Worm (Caenorhabditis elegans) whole organism, young adult: ENCODE data around the gene R151.8.

Source experiments
- B0035.1 ChIP-seq: sonication (generic microtip); optimal IDR thresholded peaks from 2 replicates; lab custom pipeline; 2016; ENCODE audit warnings: missing genetic modification characterization, mild to moderate bottlenecking, missing compliant biosample characterization, missing genotype, missing genetic modification reagents
- D2030.7 ChIP-seq: fragments of 200-800 bp; sonication (Bioruptor generic); IDR thresholded peaks from 2 replicates; pipeline ENCODE4 v1.3.6; 2022; ENCODE audit warnings: missing genetic modification reagents, missing genetic modification characterization, missing compliant biosample characterization
- F23B12.7 ChIP-seq: sonication (generic microtip); optimal IDR thresholded peaks from 2 replicates; lab custom pipeline; 2017; ENCODE audit warnings: missing genetic modification characterization, mild to moderate bottlenecking, missing compliant biosample characterization, antibody characterized with exemption, moderate library complexity; ENCODE audit not compliant: insufficient read depth
- F33H1.4 ChIP-seq: fragments of 200-800 bp; sonication (Bioruptor generic); IDR thresholded peaks from 2 replicates; pipeline ENCODE4 v1.3.6; 2022; ENCODE audit warnings: missing genetic modification reagents, missing genetic modification characterization, missing compliant biosample characterization
- F37B4.10 ChIP-seq: fragments of 200-800 bp; sonication (Bioruptor generic); IDR thresholded peaks from 2 replicates; pipeline ENCODE4 v1.3.6; 2022; ENCODE audit warnings: missing genetic modification characterization, missing compliant biosample characterization
- F52B5.7 ChIP-seq: sonication (generic microtip); optimal IDR thresholded peaks from 2 replicates; lab custom pipeline; 2016; ENCODE audit warnings: mild to moderate bottlenecking, missing genetic modification characterization, missing compliant biosample characterization
- F55B11.4 ChIP-seq: sonication (generic microtip); optimal IDR thresholded peaks from 2 replicates; lab custom pipeline; 2016; ENCODE audit warnings: missing compliant biosample characterization, missing genetic modification characterization, borderline replicate concordance; ENCODE audit not compliant: insufficient read depth
- F57C9.4 ChIP-seq: sonication (generic microtip); optimal IDR thresholded peaks from 2 replicates; lab custom pipeline; 2017; ENCODE audit warnings: mild to moderate bottlenecking, missing genetic modification characterization, missing compliant biosample characterization
- K12H6.12 ChIP-seq: fragments of 200-800 bp; sonication (Bioruptor generic); optimal IDR thresholded peaks from 2 replicates; lab custom pipeline; 2018; ENCODE audit warnings: mild to moderate bottlenecking, missing genetic modification characterization, missing compliant biosample characterization
- T07F8.4 ChIP-seq: sonication (generic microtip); optimal IDR thresholded peaks from 2 replicates; lab custom pipeline; 2016; ENCODE audit warnings: mild to moderate bottlenecking, missing genetic modification characterization, moderate library complexity, missing compliant biosample characterization
- Y53G8AR.9 ChIP-seq: fragments of 200-800 bp; sonication (Bioruptor generic); conservative IDR thresholded peaks from 2 replicates; pipeline ENCODE4 v1.3.6; 2022; ENCODE audit warnings: missing genetic modification reagents, missing genetic modification characterization, missing compliant biosample characterization
- ama-1 ChIP-seq, 3 experiments: fragments of 150-350 bp in 1 of 3; sonication (generic microtip) in 2 of 3; optimal IDR thresholded peaks; 2 replicates each; lab custom pipeline; 2014 to 2018; ENCODE audit warnings: missing biosample characterization in 2 of 3, missing genetic modification characterization in 2 of 3, missing genetic modification reagents in 2 of 3
- aptf-2 ChIP-seq: fragments of 200-800 bp; sonication (Bioruptor generic); conservative IDR thresholded peaks from 2 replicates; pipeline ENCODE4 v1.3.6; 2022; ENCODE audit warnings: missing genetic modification reagents, missing genetic modification characterization, missing compliant biosample characterization
- bed-1 ChIP-seq: fragments of 200-800 bp; sonication (Bioruptor generic); IDR thresholded peaks from 2 replicates; pipeline ENCODE4 v1.3.6; 2022; ENCODE audit warnings: missing genetic modification reagents, missing genetic modification characterization, missing compliant biosample characterization
- ceh-27 ChIP-seq: fragments of 200-800 bp; sonication (Bioruptor generic); optimal IDR thresholded peaks from 2 replicates; lab custom pipeline; 2018; ENCODE audit warnings: mild to moderate bottlenecking, missing genetic modification characterization, moderate library complexity, missing compliant biosample characterization
- ceh-79 ChIP-seq: sonication (generic microtip); optimal IDR thresholded peaks from 2 replicates; lab custom pipeline; 2017; ENCODE audit warnings: mild to moderate bottlenecking, missing genetic modification characterization, missing compliant biosample characterization
- ceh-91 ChIP-seq: fragments of 200-800 bp; sonication (Bioruptor generic); IDR thresholded peaks from 2 replicates; pipeline ENCODE4 v1.3.6; 2022; ENCODE audit warnings: missing genetic modification reagents, missing genetic modification characterization, missing compliant biosample characterization
- dpl-1 ChIP-seq: fragments of 150-350 bp; optimal IDR thresholded peaks from 2 replicates; lab custom pipeline; 2014; ENCODE audit warnings: missing biosample characterization, missing genetic modification reagents, missing genetic modification characterization
- egl-18 ChIP-seq: fragments of 200-800 bp; sonication (Bioruptor generic); IDR thresholded peaks from 2 replicates; pipeline ENCODE4 v1.3.6; 2022; ENCODE audit warnings: missing genetic modification reagents, missing genetic modification characterization, missing compliant biosample characterization
- ekl-4 ChIP-seq: fragments of 200-800 bp; sonication (Bioruptor generic); IDR thresholded peaks from 2 replicates; pipeline ENCODE4 v1.3.6; 2022; ENCODE audit warnings: missing genetic modification reagents, missing genetic modification characterization, missing compliant biosample characterization
- ets-4 ChIP-seq: fragments of 200-800 bp; sonication (Bioruptor generic); optimal IDR thresholded peaks from 2 replicates; lab custom pipeline; 2018; ENCODE audit warnings: mild to moderate bottlenecking, missing genetic modification characterization, missing compliant biosample characterization
- him-1 ChIP-seq: sonication (generic microtip); optimal IDR thresholded peaks from 2 replicates; lab custom pipeline; 2016; ENCODE audit warnings: missing genotype, missing genetic modification reagents, missing genetic modification characterization, missing compliant biosample characterization
- lin-35 ChIP-seq, 3 experiments: fragments of 150-350 bp in 2 of 3; sonication (generic microtip) in 1 of 3; optimal IDR thresholded peaks; 2 replicates each; lab custom pipeline; 2014 to 2018; ENCODE audit warnings: missing biosample characterization in 3 of 3, missing genetic modification characterization in 3 of 3, missing genetic modification reagents in 3 of 3
- lir-1 ChIP-seq: fragments of 200-800 bp; sonication (Bioruptor generic); conservative IDR thresholded peaks from 2 replicates; pipeline ENCODE4 v1.3.6; 2022; ENCODE audit warnings: missing genetic modification reagents, missing genetic modification characterization, missing compliant biosample characterization
- lsl-1 ChIP-seq: fragments of 200-800 bp; sonication (Bioruptor generic); optimal IDR thresholded peaks from 2 replicates; lab custom pipeline; 2018; ENCODE audit warnings: mild to moderate bottlenecking, missing genetic modification characterization, moderate library complexity, missing compliant biosample characterization
- lsy-27 ChIP-seq: sonication (generic microtip); optimal IDR thresholded peaks from 2 replicates; lab custom pipeline; 2017; ENCODE audit warnings: missing genetic modification characterization, mild to moderate bottlenecking, missing compliant biosample characterization, antibody characterized with exemption, missing genotype, borderline replicate concordance; ENCODE audit not compliant: insufficient read depth
- madf-6 ChIP-seq: fragments of 200-800 bp; sonication (Bioruptor generic); IDR thresholded peaks from 2 replicates; pipeline ENCODE4 v1.3.6; 2022; ENCODE audit warnings: missing genetic modification reagents, missing genetic modification characterization, missing compliant biosample characterization
- madf-8 ChIP-seq: fragments of 200-800 bp; sonication (Bioruptor generic); conservative IDR thresholded peaks from 2 replicates; pipeline ENCODE4 v1.3.6; 2022; ENCODE audit warnings: missing genetic modification reagents, missing genetic modification characterization, missing compliant biosample characterization
- mel-28 ChIP-seq: sonication (generic microtip); optimal IDR thresholded peaks from 2 replicates; lab custom pipeline; 2016; ENCODE audit warnings: borderline replicate concordance, mild to moderate bottlenecking, missing genetic modification characterization, missing compliant biosample characterization
- mes-4 ChIP-seq: sonication (generic microtip); optimal IDR thresholded peaks from 2 replicates; lab custom pipeline; 2016; ENCODE audit warnings: missing genotype, missing genetic modification characterization, missing compliant biosample characterization
- nfya-1 ChIP-seq: sonication (generic microtip); optimal IDR thresholded peaks from 2 replicates; lab custom pipeline; 2017; ENCODE audit warnings: antibody characterized with exemption, missing compliant biosample characterization, missing genetic modification characterization, borderline replicate concordance; ENCODE audit not compliant: insufficient read depth
- nhr-179 ChIP-seq: sonication (generic microtip); optimal IDR thresholded peaks from 2 replicates; lab custom pipeline; 2016; ENCODE audit warnings: mild to moderate bottlenecking, missing genetic modification characterization, missing compliant biosample characterization
- nhr-27 ChIP-seq: fragments of 200-800 bp; sonication (Bioruptor generic); optimal IDR thresholded peaks from 2 replicates; lab custom pipeline; 2018; ENCODE audit warnings: mild to moderate bottlenecking, missing genetic modification characterization, moderate library complexity, missing compliant biosample characterization
- nhr-80 ChIP-seq: sonication (generic microtip); optimal IDR thresholded peaks from 2 replicates; lab custom pipeline; 2016; ENCODE audit warnings: missing genetic modification characterization, missing compliant biosample characterization
- pha-4 ChIP-seq: fragments of 150-350 bp; sonication (generic microtip); optimal IDR thresholded peaks from 2 replicates; lab custom pipeline; 2014; ENCODE audit warnings: missing biosample characterization, missing genetic modification reagents, missing genetic modification characterization
- repo-1 ChIP-seq: sonication (generic microtip); optimal IDR thresholded peaks from 2 replicates; lab custom pipeline; 2017; ENCODE audit warnings: mild to moderate bottlenecking, missing genetic modification characterization, missing compliant biosample characterization
- sdz-38 ChIP-seq: sonication (generic microtip); optimal IDR thresholded peaks from 2 replicates; lab custom pipeline; 2016; ENCODE audit warnings: missing genotype, missing genetic modification characterization, missing compliant biosample characterization
- snpc-1.3 ChIP-seq: sonication (generic microtip); optimal IDR thresholded peaks from 2 replicates; lab custom pipeline; 2017; ENCODE audit warnings: missing genetic modification characterization, mild to moderate bottlenecking, missing compliant biosample characterization, antibody characterized with exemption, moderate library complexity, missing genotype, missing genetic modification reagents; ENCODE audit not compliant: insufficient read depth
- snpc-3.4 ChIP-seq: sonication (generic microtip); optimal IDR thresholded peaks from 2 replicates; lab custom pipeline; 2017; ENCODE audit warnings: missing genetic modification characterization, mild to moderate bottlenecking, missing compliant biosample characterization, antibody characterized with exemption, moderate library complexity, missing genotype, missing genetic modification reagents
- somi-1 ChIP-seq: fragments of 200-800 bp; sonication (Bioruptor generic); optimal IDR thresholded peaks from 2 replicates; lab custom pipeline; 2018; ENCODE audit warnings: mild to moderate bottlenecking, missing genetic modification characterization, missing compliant biosample characterization
- tlf-1 ChIP-seq: fragments of 200-800 bp; sonication (Bioruptor generic); optimal IDR thresholded peaks from 2 replicates; lab custom pipeline; 2018; ENCODE audit warnings: mild to moderate bottlenecking, missing genetic modification characterization, missing compliant biosample characterization
- unc-130 ChIP-seq: sonication (generic microtip); optimal IDR thresholded peaks from 2 replicates; lab custom pipeline; 2016; ENCODE audit warnings: missing genetic modification reagents, missing genetic modification characterization, missing compliant biosample characterization
- ztf-25 ChIP-seq: fragments of 200-800 bp; sonication (Bioruptor generic); IDR thresholded peaks from 2 replicates; pipeline ENCODE4 v1.3.6; 2022; ENCODE audit warnings: missing genetic modification reagents, missing genetic modification characterization, missing compliant biosample characterization
- ztf-26 ChIP-seq: sonication (generic microtip); optimal IDR thresholded peaks from 2 replicates; lab custom pipeline; 2017; ENCODE audit warnings: missing genetic modification characterization, missing compliant biosample characterization
- ztf-28 ChIP-seq: fragments of 200-800 bp; sonication (Bioruptor generic); IDR thresholded peaks from 2 replicates; pipeline ENCODE4 v1.3.6; 2022; ENCODE audit warnings: missing genetic modification reagents, missing genetic modification characterization, missing compliant biosample characterization
- ztf-6 ChIP-seq: fragments of 200-800 bp; sonication (Bioruptor generic); IDR thresholded peaks from 2 replicates; pipeline ENCODE4 v1.3.6; 2022; ENCODE audit warnings: missing genetic modification reagents, missing genetic modification characterization, missing compliant biosample characterization

R151.8 gene

DNA sequence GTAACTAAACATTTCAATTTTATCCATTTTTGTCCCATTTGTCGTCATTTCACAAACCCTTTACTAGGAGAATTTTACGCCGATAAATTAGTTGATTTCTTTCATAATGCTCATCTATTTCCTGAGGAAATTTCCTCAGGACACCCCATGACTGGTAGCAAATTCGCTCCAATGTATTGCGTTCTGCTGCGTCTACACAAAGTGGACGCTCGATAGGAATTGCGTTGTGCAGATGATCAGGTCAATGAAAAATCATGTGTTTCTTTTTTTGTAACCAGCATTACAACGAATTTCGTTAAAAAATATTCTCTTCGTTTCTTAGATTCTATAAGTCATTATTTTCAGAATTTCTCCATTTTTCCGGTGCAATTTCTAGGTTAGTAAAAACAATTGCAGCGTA lies 47.8 kb downstream of the R151.8 start, which contains the start of gene epg-4 (continued):
- TF ChIP-seq ekl-4 (GFP tag; lab: Robert Waterston, UW) (0 out of 2 replicates have a peak, but pooled peaks have one; percentile 33), him-1 (no peak), ceh-27 (GFP tag; lab: Kevin White, UChicago) (peak; percentile 23), aptf-2 (GFP tag; lab: Robert Waterston, UW) (no peak), nhr-27 (tag; lab: Kevin White, UChicago) (no peak), unc-130 (GFP tag; lab: Kevin White, UChicago) (peak; percentile 29), F37B4.10 (GFP tag; lab: Robert Waterston, UW) (no peak), Y53G8AR.9 (GFP tag; lab: Robert Waterston, UW) (0 out of 2 replicates have a peak, but pooled peaks have one; percentile 45), F57C9.4 (tag; lab: Kevin White, UChicago) (no peak), snpc-3.4 (tag; lab: Kevin White, UChicago) (peak; percentile 9), nhr-80 (peak; percentile 53), tlf-1 (peak; percentile 49), ztf-6 (GFP tag; lab: Robert Waterston, UW) (no peak), ets-4 (GFP tag; lab: Kevin White, UChicago) (no peak), madf-6 (GFP tag; lab: Robert Waterston, UW) (peak; percentile 44), somi-1 (GFP tag; lab: Kevin White, UChicago) (peak; percentile 0), dpl-1 (GFP tag; lab: Kevin White, UChicago) (no peak), snpc-1.3 (no peak), lin-35 (GFP tag; optimal IDR thresholded peaks at IDR 0.05; lab: Kevin White, UChicago) (peak in 1 of 3 experiments; percentile 28), repo-1 (tag; lab: Kevin White, UChicago) (no peak), lsl-1 (GFP tag; lab: Kevin White, UChicago) (no peak)

- TF ChIP-seq nhr-179 (no peak), F52B5.7 (tag; lab: Kevin White, UChicago) (no peak), snpc-3.4 (tag; lab: Kevin White, UChicago) (peak; percentile 57), ztf-26 (tag; lab: Kevin White, UChicago) (no peak), D2030.7 (no peak; the same call in 1 of the 2 replicates), lir-1 (GFP tag; lab: Robert Waterston, UW) (no peak), pha-4 (tag; lab: Kevin White, UChicago) (no peak), F23B12.7 (no peak), B0035.1 (tag; lab: Kevin White, UChicago) (no peak), F33H1.4 (GFP tag; lab: Robert Waterston, UW) (peak; percentile 59), mes-4 (tag; lab: Kevin White, UChicago) (no peak), sdz-38 (tag; lab: Kevin White, UChicago) (no peak), K12H6.12 (tag; lab: Kevin White, UChicago) (no peak), ztf-28 (GFP tag; lab: Robert Waterston, UW) (no peak), T07F8.4 (tag; lab: Kevin White, UChicago) (no peak), ceh-91 (GFP tag; lab: Robert Waterston, UW) (no peak), madf-8 (GFP tag; lab: Robert Waterston, UW) (no peak), mel-28 (tag; lab: Kevin White, UChicago) (no peak), lin-35 (GFP tag; optimal IDR thresholded peaks at IDR 0.05; lab: Kevin White, UChicago) (no peak), ztf-25 (GFP tag; lab: Robert Waterston, UW) (peak; percentile 52; the same call in 1 of the 2 replicates), F55B11.4 (tag; lab: Kevin White, UChicago) (no peak), bed-1 (GFP tag; lab: Robert Waterston, UW) (no peak), lsy-27 (tag; lab: Kevin White, UChicago) (no peak), snpc-1.3 (no peak), nfya-1 (tag; lab: Kevin White, UChicago) (no peak), egl-18 (GFP tag; lab: Robert Waterston, UW) (no peak), ceh-79 (tag; lab: Kevin White, UChicago) (no peak), ama-1 (optimal IDR thresholded peaks at IDR 0.05; lab: Kevin White, UChicago) (no peak), ama-1 (GFP tag; optimal IDR thresholded peaks at IDR 0.05; lab: Kevin White, UChicago) (peak in 1 of 2 experiments; percentile 73), nhr-80 (no peak), lsl-1 (GFP tag; lab: Kevin White, UChicago) (peak; percentile 33), tlf-1 (peak; percentile 60)
These were observed 49.0 kb downstream of the R151.8 start, which contains the start of gene ndab-2 for ce11 chrIII:7180613-7181012. Gene ndab-2, plus strand, starts transcription at chrIII:7180752.
